Fruit fly (Drosophila melanogaster) whole organism, wandering third instar larva: ENCODE measurements around the gene NimC4.

Experiments used
- Abd-B ChIP-seq: fragments of >200 bp; optimal IDR thresholded peaks from 2 replicates; lab custom pipeline; 2017; ENCODE audit warnings: missing biosample characterization, missing genetic modification characterization
- CG9705 ChIP-seq: fragments of 200-800 bp; sonication (Bioruptor generic); optimal IDR thresholded peaks from 2 replicates; lab custom pipeline; 2018; ENCODE audit warnings: missing biosample characterization, mild to moderate bottlenecking, missing genetic modification characterization
- Dif ChIP-seq: fragments of 200-275, 200-300 bp; sonication (Bioruptor generic); optimal IDR thresholded peaks from 2 replicates; lab custom pipeline; 2018; ENCODE audit warnings: missing biosample characterization, missing genetic modification characterization; ENCODE audit not compliant: partially characterized antibody
- Hr78 ChIP-seq: fragments of >200 bp; optimal IDR thresholded peaks from 2 replicates; lab custom pipeline; 2017; ENCODE audit warnings: missing biosample characterization, missing genetic modification characterization
- N ChIP-seq: fragments of >200 bp; optimal IDR thresholded peaks from 2 replicates; lab custom pipeline; 2018; ENCODE audit warnings: missing biosample characterization, missing external identifiers, missing genetic modification characterization
- OdsH ChIP-seq: fragments of 200-800 bp; sonication (Bioruptor generic); optimal IDR thresholded peaks from 2 replicates; lab custom pipeline; 2016; ENCODE audit warnings: missing biosample characterization, mild to moderate bottlenecking, missing genetic modification characterization
- Vsx2 ChIP-seq: fragments of 200-300, 225-300 bp; sonication (Bioruptor generic); optimal IDR thresholded peaks from 2 replicates; lab custom pipeline; 2018; ENCODE audit warnings: missing biosample characterization, missing genetic modification characterization; ENCODE audit not compliant: partially characterized antibody
- dsf ChIP-seq: sonication (Bioruptor generic); optimal IDR thresholded peaks from 2 replicates; lab custom pipeline; 2016; ENCODE audit warnings: missing biosample characterization, missing genetic modification characterization, borderline replicate concordance
- fru ChIP-seq: fragments of 200-800 bp; sonication (Bioruptor generic); optimal IDR thresholded peaks from 3 replicates; lab custom pipeline; 2016; ENCODE audit warnings: missing biosample characterization, mild to moderate bottlenecking, missing genetic modification characterization
- lola ChIP-seq: fragments of >200 bp; optimal IDR thresholded peaks from 2 replicates; lab custom pipeline; 2017; ENCODE audit warnings: missing biosample characterization, missing genetic modification characterization
- pan ChIP-seq: fragments of >200 bp; optimal IDR thresholded peaks from 2 replicates; lab custom pipeline; 2017
- psq ChIP-seq: fragments of 200-800 bp; sonication (Bioruptor generic); optimal IDR thresholded peaks from 3 replicates; lab custom pipeline; 2017; ENCODE audit warnings: missing biosample characterization, mild to moderate bottlenecking, missing genetic modification characterization, moderate library complexity
- sage ChIP-seq: fragments of 200-800 bp; sonication (Bioruptor generic); optimal IDR thresholded peaks from 2 replicates; lab custom pipeline; 2016; ENCODE audit warnings: missing biosample characterization, mild to moderate bottlenecking, missing genetic modification characterization
- tai ChIP-seq: sonication (Bioruptor generic); optimal IDR thresholded peaks from 2 replicates; lab custom pipeline; 2016; ENCODE audit warnings: missing biosample characterization, missing genetic modification characterization

DNA sequence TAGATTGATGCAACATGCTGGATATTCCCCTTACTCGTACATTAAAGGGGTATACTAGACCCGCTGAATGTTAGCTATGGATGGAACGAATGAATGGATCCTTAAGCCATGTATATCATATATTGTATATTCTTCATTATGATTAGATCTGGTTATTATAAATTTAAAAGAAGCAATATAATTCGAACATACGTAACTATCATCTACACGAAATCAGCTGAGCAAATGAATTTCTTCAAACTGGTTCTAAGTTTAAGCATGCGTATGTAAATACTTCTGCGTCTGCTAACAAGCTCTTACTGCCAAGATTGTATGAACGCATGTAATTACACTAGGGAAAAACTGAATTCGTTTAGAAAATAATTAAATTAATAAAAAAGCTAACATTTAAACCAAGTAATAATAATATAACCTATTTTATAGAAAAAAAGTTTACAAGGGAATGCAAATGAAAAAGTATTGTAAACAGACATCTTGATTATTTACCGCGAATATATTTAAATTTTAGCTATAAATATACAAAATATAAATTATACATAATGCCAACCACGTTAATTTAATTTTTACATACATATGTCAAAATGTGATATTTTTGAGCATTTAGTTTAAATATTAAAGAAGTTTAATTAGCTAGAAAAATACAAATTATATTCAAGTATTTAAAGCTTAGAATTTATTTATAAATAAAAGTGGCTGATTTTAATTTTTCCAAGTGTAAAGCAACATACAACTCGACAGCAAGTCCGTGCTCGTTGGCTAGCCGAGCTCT is 26.3 kb upstream of the NimC4 start:
- TF ChIP-seq Dif (no peak), OdsH (GFP tag; lab: Kevin White, UChicago) (peak; percentile 9), CG9705 (GFP tag; lab: Kevin White, UChicago) (no peak), Vsx2 (no peak), N (no peak), lola (no peak), Abd-B (no peak), Hr78 (GFP tag; lab: Kevin White, UChicago) (no peak), pan (lab: Kevin White, UChicago) (peak; percentile 23), dsf (GFP tag; lab: Kevin White, UChicago) (no peak), fru (GFP tag; lab: Kevin White, UChicago) (peak; percentile 66), psq (peak; percentile 18), tai (peak; percentile 15), sage (peak; percentile 55)
